Fruit fly (Drosophila melanogaster) whole organism, embryonic: Measurements from ENCODE around the gene Cyp28d2.

ENCODE experiments used
- Adf1 ChIP-seq: fragments of 200-800 bp; sonication (Bioruptor generic); IDR thresholded peaks from 2 replicates; pipeline ENCODE4 v1.3.6; 2022; ENCODE audit warnings: missing biosample characterization, missing genetic modification characterization
- Aef1 ChIP-seq: fragments of 200-800 bp; sonication (Bioruptor generic); IDR thresholded peaks from 3 replicates; pipeline ENCODE4 v1.3.6; 2022; ENCODE audit warnings: missing biosample characterization, missing genetic modification characterization
- B-H1 ChIP-seq: fragments of 200-800 bp; sonication (Bioruptor generic); IDR thresholded peaks from 3 replicates; pipeline ENCODE4 v1.3.6; 2022; ENCODE audit warnings: missing biosample characterization, missing genetic modification characterization
- BEAF-32 ChIP-seq: fragments of 200-800 bp; sonication (Bioruptor generic); optimal IDR thresholded peaks from 3 replicates; lab custom pipeline; 2017; ENCODE audit warnings: missing biosample characterization, missing genetic modification characterization, mild to moderate bottlenecking, moderate library complexity, missing genetic modification reagents
- Bgb ChIP-seq: fragments of 200-800 bp; sonication (Bioruptor generic); IDR thresholded peaks from 2 replicates; pipeline ENCODE4 v1.3.6; 2022; ENCODE audit warnings: missing biosample characterization, missing genetic modification characterization; ENCODE audit not compliant: partially characterized antibody
- Blimp-1 ChIP-seq: fragments of 200-800 bp; sonication (Bioruptor generic); optimal IDR thresholded peaks from 3 replicates; lab custom pipeline; 2018; ENCODE audit warnings: missing biosample characterization, missing genetic modification characterization, mild to moderate bottlenecking, moderate library complexity, missing genetic modification reagents
- CG11093 ChIP-seq: fragments of 200-800 bp; sonication (Bioruptor generic); IDR thresholded peaks from 3 replicates; pipeline ENCODE4 v1.3.6; 2022; ENCODE audit warnings: missing biosample characterization, missing genetic modification characterization
- CG11398 ChIP-seq: fragments of 200-800 bp; sonication (Bioruptor generic); optimal IDR thresholded peaks from 2 replicates; lab custom pipeline; 2016; ENCODE audit warnings: missing biosample characterization, missing genetic modification characterization
- CG11695 ChIP-seq: fragments of 200-800 bp; sonication (Bioruptor generic); IDR thresholded peaks from 3 replicates; pipeline ENCODE4 v1.3.6; 2022; ENCODE audit warnings: missing biosample characterization, missing genetic modification characterization
- CG11696 ChIP-seq: fragments of 200-800 bp; sonication (Bioruptor generic); IDR thresholded peaks from 2 replicates; pipeline ENCODE4 v1.3.6; 2022; ENCODE audit warnings: missing biosample characterization, missing genetic modification characterization
- CG12236 ChIP-seq: fragments of 200-800 bp; sonication (Bioruptor generic); optimal IDR thresholded peaks from 2 replicates; lab custom pipeline; 2016; ENCODE audit warnings: missing biosample characterization, missing genetic modification characterization
- CG15514 ChIP-seq: fragments of 200-800 bp; sonication (Bioruptor generic); optimal IDR thresholded peaks from 3 replicates; lab custom pipeline; 2017; ENCODE audit warnings: missing biosample characterization, missing genetic modification characterization, mild to moderate bottlenecking, moderate library complexity, missing genetic modification reagents
- CG15696 ChIP-seq: fragments of 200-800 bp; sonication (Bioruptor generic); optimal IDR thresholded peaks from 2 replicates; lab custom pipeline; 2019; ENCODE audit warnings: missing biosample characterization, mild to moderate bottlenecking, missing genetic modification characterization, moderate library complexity
- CG17186 ChIP-seq: fragments of 200-800 bp; sonication (Bioruptor generic); optimal IDR thresholded peaks from 3 replicates; lab custom pipeline; 2017; ENCODE audit warnings: missing biosample characterization, missing genetic modification reagents, missing genetic modification characterization
- CG17328 ChIP-seq: fragments of 200-800 bp; sonication (Bioruptor generic); IDR thresholded peaks from 2 replicates; pipeline ENCODE4 v1.3.6; 2022; ENCODE audit warnings: missing biosample characterization, missing genetic modification characterization
- CG17568 ChIP-seq: fragments of 200-800 bp; sonication (Bioruptor generic); optimal IDR thresholded peaks from 2 replicates; lab custom pipeline; 2018; ENCODE audit warnings: missing biosample characterization, mild to moderate bottlenecking, missing genetic modification characterization, moderate library complexity
- CG2116 ChIP-seq: fragments of 200-800 bp; sonication (Bioruptor generic); optimal IDR thresholded peaks from 3 replicates; lab custom pipeline; 2018; ENCODE audit warnings: missing biosample characterization, mild to moderate bottlenecking, missing genetic modification characterization
- CG3281 ChIP-seq: fragments of 200-800 bp; sonication (Bioruptor generic); optimal IDR thresholded peaks from 3 replicates; lab custom pipeline; 2017; ENCODE audit warnings: missing biosample characterization, mild to moderate bottlenecking, missing genetic modification characterization
- CG33213 ChIP-seq: fragments of 200-800 bp; sonication (Bioruptor generic); optimal IDR thresholded peaks from 3 replicates; lab custom pipeline; 2016; ENCODE audit warnings: missing biosample characterization, missing genetic modification characterization
- CG7271 ChIP-seq: fragments of 200-800 bp; sonication (Bioruptor generic); optimal IDR thresholded peaks from 2 replicates; lab custom pipeline; 2018; ENCODE audit warnings: missing biosample characterization, mild to moderate bottlenecking, missing genetic modification characterization, moderate library complexity
- CG7556 ChIP-seq: fragments of 200-800 bp; sonication (Bioruptor generic); optimal IDR thresholded peaks from 2 replicates; lab custom pipeline; 2017; ENCODE audit warnings: missing biosample characterization, mild to moderate bottlenecking, missing genetic modification characterization
- CG7786 ChIP-seq: fragments of 200-800 bp; sonication (Bioruptor generic); optimal IDR thresholded peaks from 2 replicates; lab custom pipeline; 2016; ENCODE audit warnings: missing biosample characterization, missing genetic modification characterization
- CG7963 ChIP-seq: fragments of 200-800 bp; sonication (Bioruptor generic); IDR thresholded peaks from 3 replicates; pipeline ENCODE4 v1.3.6; 2022; ENCODE audit warnings: missing biosample characterization, missing genetic modification characterization; ENCODE audit not compliant: partially characterized antibody
- Drgx ChIP-seq: fragments of 200-800 bp; sonication (Bioruptor generic); IDR thresholded peaks from 2 replicates; pipeline ENCODE4 v1.3.6; 2022; ENCODE audit warnings: missing biosample characterization, missing genetic modification characterization
- H15 ChIP-seq: fragments of 200-800 bp; sonication (Bioruptor generic); IDR thresholded peaks from 3 replicates; pipeline ENCODE4 v1.3.6; 2022; ENCODE audit warnings: missing biosample characterization, missing genetic modification characterization
- HLH4C ChIP-seq: fragments of 200-800 bp; sonication (Bioruptor generic); IDR thresholded peaks from 3 replicates; pipeline ENCODE4 v1.3.6; 2022; ENCODE audit warnings: missing biosample characterization, missing genetic modification characterization; ENCODE audit not compliant: partially characterized antibody
- MTF-1 ChIP-seq: fragments of 200-800 bp; sonication (Bioruptor generic); optimal IDR thresholded peaks from 2 replicates; lab custom pipeline; 2018; ENCODE audit warnings: missing biosample characterization, mild to moderate bottlenecking, missing genetic modification characterization, borderline replicate concordance
- Mad ChIP-seq: fragments of 200-800 bp; sonication (Bioruptor generic); optimal IDR thresholded peaks from 2 replicates; lab custom pipeline; 2016; ENCODE audit warnings: missing biosample characterization, missing genetic modification characterization
- Oli ChIP-seq: fragments of 200-800 bp; sonication (Bioruptor generic); optimal IDR thresholded peaks from 2 replicates; lab custom pipeline; 2018; ENCODE audit warnings: missing biosample characterization, mild to moderate bottlenecking, missing genetic modification characterization, moderate library complexity
- PHDP ChIP-seq: fragments of 200-800 bp; sonication (Bioruptor generic); optimal IDR thresholded peaks from 3 replicates; lab custom pipeline; 2018; ENCODE audit warnings: missing biosample characterization, mild to moderate bottlenecking, missing genetic modification characterization, moderate library complexity
- cg ChIP-seq: fragments of 200-800 bp; sonication (Bioruptor generic); optimal IDR thresholded peaks from 3 replicates; lab custom pipeline; 2019; ENCODE audit warnings: missing biosample characterization, mild to moderate bottlenecking, missing genetic modification characterization, moderate library complexity
- crc ChIP-seq: fragments of 200-800 bp; sonication (Bioruptor generic); optimal IDR thresholded peaks from 2 replicates; lab custom pipeline; 2016; ENCODE audit warnings: missing biosample characterization, missing genetic modification characterization
- hb ChIP-seq: fragments of 200-800 bp; sonication (Bioruptor generic); IDR thresholded peaks from 3 replicates; pipeline ENCODE4 v1.3.6; 2022; ENCODE audit warnings: missing biosample characterization, missing genetic modification characterization; ENCODE audit not compliant: partially characterized antibody
- hkb ChIP-seq, 2 experiments: fragments of 200-800 bp in 1 of 2; fragments of >200 bp in 1 of 2; sonication (Bioruptor generic) in 1 of 2; IDR thresholded peaks in 1 of 2; optimal IDR thresholded peaks in 1 of 2; 2 replicates each; pipeline versions ENCODE4 v1.3.6 to Lab custom; 2017 to 2022; ENCODE audit warnings: missing biosample characterization in 1 of 2, missing genetic modification characterization in 1 of 2
- lbe ChIP-seq: fragments of 200-800 bp; sonication (Bioruptor generic); optimal IDR thresholded peaks from 2 replicates; lab custom pipeline; 2016; ENCODE audit warnings: missing biosample characterization, mild to moderate bottlenecking, missing genetic modification characterization
- otp ChIP-seq: fragments of 200-800 bp; sonication (Bioruptor generic); IDR thresholded peaks from 3 replicates; pipeline ENCODE4, ENCODE4 v1.3.6; 2022; ENCODE audit warnings: missing biosample characterization, missing genetic modification characterization
- pfk ChIP-seq: fragments of 200-800 bp; sonication (Bioruptor generic); optimal IDR thresholded peaks from 2 replicates; lab custom pipeline; 2018; ENCODE audit warnings: missing biosample characterization, mild to moderate bottlenecking, missing genetic modification characterization, moderate library complexity
- phol ChIP-seq: fragments of 200-800 bp; sonication (Bioruptor generic); optimal IDR thresholded peaks from 3 replicates; lab custom pipeline; 2018; ENCODE audit warnings: missing biosample characterization, mild to moderate bottlenecking, missing genetic modification characterization, moderate library complexity
- salm ChIP-seq: fragments of 200-800 bp; sonication (Bioruptor generic); optimal IDR thresholded peaks from 2 replicates; lab custom pipeline; 2018; ENCODE audit warnings: missing biosample characterization, mild to moderate bottlenecking, missing genetic modification characterization
- sc ChIP-seq, 3 experiments: fragments of >200 bp in 2 of 3; fragments of 200-800 bp in 1 of 3; sonication (Bioruptor generic) in 1 of 3; optimal IDR thresholded peaks; 2 replicates in 2 of 3; 3 replicates in 1 of 3; lab custom pipeline; 2017; ENCODE audit warnings: mild to moderate bottlenecking in 1 of 3, missing biosample characterization in 1 of 3, missing genetic modification characterization in 1 of 3, missing genetic modification reagents in 1 of 3
- so ChIP-seq: fragments of 200-800 bp; sonication (Bioruptor generic); IDR thresholded peaks from 3 replicates; pipeline ENCODE4 v1.3.6; 2022; ENCODE audit warnings: missing biosample characterization, missing genetic modification characterization
- sug ChIP-seq: fragments of 200-800 bp; optimal IDR thresholded peaks from 2 replicates; lab custom pipeline; 2019; ENCODE audit warnings: missing biosample characterization, mild to moderate bottlenecking, missing genetic modification characterization, moderate library complexity
- tll ChIP-seq, 2 experiments: fragments of 200-800 bp in 1 of 2; fragments of >200 bp in 1 of 2; sonication (Bioruptor generic) in 1 of 2; optimal IDR thresholded peaks; 2 replicates each; lab custom pipeline; 2017 to 2019; ENCODE audit warnings: missing biosample characterization in 2 of 2, missing genetic modification characterization in 2 of 2, mild to moderate bottlenecking in 1 of 2, moderate library complexity in 1 of 2
- trem ChIP-seq: fragments of 200-800 bp; optimal IDR thresholded peaks from 3 replicates; lab custom pipeline; 2019; ENCODE audit warnings: missing biosample characterization, mild to moderate bottlenecking, missing genetic modification characterization, moderate library complexity
- ttk ChIP-seq: fragments of 200-800 bp; sonication (Bioruptor generic); IDR thresholded peaks from 2 replicates; pipeline ENCODE4 v2.1.2; 2022; ENCODE audit warnings: missing biosample characterization, missing genetic modification characterization
- wor ChIP-seq: fragments of 200-800 bp; sonication (Bioruptor generic); IDR thresholded peaks from 2 replicates; pipeline ENCODE4 v1.3.6; 2022; ENCODE audit warnings: missing biosample characterization, missing genetic modification characterization
- zf30C ChIP-seq: fragments of 200-800 bp; sonication (Bioruptor generic); optimal IDR thresholded peaks from 3 replicates; lab custom pipeline; 2018; ENCODE audit warnings: missing biosample characterization, mild to moderate bottlenecking, missing genetic modification characterization
- zfh2 ChIP-seq: fragments of 200-800 bp; sonication (Bioruptor generic); optimal IDR thresholded peaks from 2 replicates; lab custom pipeline; 2016; ENCODE audit warnings: missing biosample characterization, missing genetic modification characterization

Gene Cyp28d2

dm6 chr2L:5242194-5242914 lies 35.3 kb downstream of the Cyp28d2 start (continued):
- TF ChIP-seq wor (GFP tag; lab: Robert Waterston, UW) (no peak), Adf1 (GFP tag; lab: Robert Waterston, UW) (no peak), so (GFP tag; lab: Robert Waterston, UW) (no peak), hb (no peak), CG7786 (GFP tag; lab: Kevin White, UChicago) (no peak), PHDP (tag; lab: Kevin White, UChicago) (peak; percentile 45), CG2116 (GFP tag; lab: Kevin White, UChicago) (no peak), CG33213 (no peak), CG12236 (GFP tag; lab: Kevin White, UChicago) (no peak), CG11696 (GFP tag; lab: Robert Waterston, UW) (no peak), B-H1 (GFP tag; lab: Robert Waterston, UW) (peak; percentile 11; the same call in 1 of the 3 replicates), crc (GFP tag; lab: Kevin White, UChicago) (no peak), CG3281 (GFP tag; lab: Kevin White, UChicago) (peak; percentile 1), Mad (GFP tag; lab: Kevin White, UChicago) (no peak), cg (GFP tag; lab: Kevin White, UChicago) (no peak), CG7556 (GFP tag; lab: Kevin White, UChicago) (no peak), CG7271 (no peak), Blimp-1 (peak; percentile 9), H15 (GFP tag; lab: Robert Waterston, UW) (peak; percentile 43; the same call in 1 of the 3 replicates), Bgb (GFP tag; lab: Robert Waterston, UW) (no peak), MTF-1 (GFP tag; lab: Kevin White, UChicago) (no peak), CG17186 (GFP tag; lab: Kevin White, UChicago) (no peak), hkb (optimal IDR thresholded peaks at IDR 0.05; lab: Kevin White, UChicago) (no peak), hkb (GFP tag; IDR thresholded peaks at IDR 0.05; lab: Robert Waterston, UW) (no peak), pfk (GFP tag; lab: Kevin White, UChicago) (no peak), Aef1 (no peak), otp (GFP tag; lab: Robert Waterston, UW) (no peak), phol (tag; lab: Kevin White, UChicago) (peak; percentile 6), zfh2 (no peak), Oli (tag; lab: Kevin White, UChicago) (peak; percentile 23), CG11398 (GFP tag; lab: Kevin White, UChicago) (no peak), CG15696 (tag; lab: Kevin White, UChicago) (no peak), sc (optimal IDR thresholded peaks at IDR 0.05; lab: Kevin White, UChicago) (no peak), sc (GFP tag; optimal IDR thresholded peaks at IDR 0.05; lab: Kevin White, UChicago) (no peak), lbe (GFP tag; lab: Kevin White, UChicago) (peak; percentile 28), salm (tag; lab: Kevin White, UChicago) (no peak), Drgx (GFP tag; lab: Robert Waterston, UW) (no peak), CG11093 (GFP tag; lab: Robert Waterston, UW) (no peak), trem (tag; lab: Kevin White, UChicago) (no peak), zf30C (no peak), CG7963 (GFP tag; lab: Robert Waterston, UW) (no peak), CG17568 (GFP tag; lab: Kevin White, UChicago) (peak; percentile 32), CG11695 (GFP tag; lab: Robert Waterston, UW) (no peak), CG17328 (GFP tag; lab: Robert Waterston, UW) (no peak), CG15514 (GFP tag; lab: Kevin White, UChicago) (peak; percentile 10), ttk (GFP tag; lab: Robert Waterston, UW) (no peak), BEAF-32 (peak; percentile 36), tll (GFP tag; optimal IDR thresholded peaks at IDR 0.05; lab: Kevin White, UChicago) (no peak), sug (tag; lab: Kevin White, UChicago) (peak; percentile 53), HLH4C (GFP tag; lab: Robert Waterston, UW) (no peak)
